Fruit fly (Drosophila melanogaster) whole organism, embryonic: ENCODE data around the gene CG42781.

Experiments
- Asciz ChIP-seq: fragments of 200-800 bp; sonication (Bioruptor generic); optimal IDR thresholded peaks from 2 replicates; lab custom pipeline; 2017; ENCODE audit warnings: missing biosample characterization, mild to moderate bottlenecking, missing genetic modification characterization, missing genetic modification reagents
- CG10209 ChIP-seq: fragments of 200-800 bp; sonication (Bioruptor generic); optimal IDR thresholded peaks from 3 replicates; lab custom pipeline; 2017; ENCODE audit warnings: missing biosample characterization, mild to moderate bottlenecking, missing genetic modification characterization, missing genetic modification reagents
- CG10321 ChIP-seq: fragments of 200-800 bp; sonication (Bioruptor generic); IDR thresholded peaks from 2 replicates; pipeline ENCODE4 v1.3.6; 2022; ENCODE audit warnings: missing biosample characterization, missing genetic modification characterization
- CG13287 ChIP-seq: fragments of 200-800 bp; sonication (Bioruptor generic); IDR thresholded peaks from 2 replicates; pipeline ENCODE4 v1.3.6; 2022; ENCODE audit warnings: missing biosample characterization, missing genetic modification characterization; ENCODE audit not compliant: partially characterized antibody
- CG14860 ChIP-seq: fragments of 200-800 bp; sonication (Bioruptor generic); IDR thresholded peaks from 3 replicates; pipeline ENCODE4 v1.3.6; 2022; ENCODE audit warnings: missing biosample characterization, missing genetic modification characterization; ENCODE audit not compliant: partially characterized antibody
- CG16779 ChIP-seq: fragments of 200-800 bp; sonication (Bioruptor generic); IDR thresholded peaks from 2 replicates; pipeline ENCODE4 v1.3.6; 2022; ENCODE audit warnings: missing biosample characterization, missing genetic modification characterization
- CG17385 ChIP-seq: fragments of 200-800 bp; sonication (Bioruptor generic); optimal IDR thresholded peaks from 3 replicates; lab custom pipeline; 2018; ENCODE audit warnings: missing biosample characterization, mild to moderate bottlenecking, missing genetic modification characterization
- CG18011 ChIP-seq: fragments of 200-800 bp; sonication (Bioruptor generic); optimal IDR thresholded peaks from 2 replicates; lab custom pipeline; 2017; ENCODE audit warnings: missing biosample characterization, missing genetic modification characterization, mild to moderate bottlenecking, moderate library complexity, missing genotype
- CG18599 ChIP-seq: fragments of 200-800 bp; sonication (Bioruptor generic); optimal IDR thresholded peaks from 3 replicates; lab custom pipeline; 2017; ENCODE audit warnings: missing biosample characterization, missing genetic modification characterization, mild to moderate bottlenecking, moderate library complexity, missing genetic modification reagents
- CG2202 ChIP-seq: fragments of 200-800 bp; sonication (Bioruptor generic); optimal IDR thresholded peaks from 2 replicates; lab custom pipeline; 2018; ENCODE audit warnings: missing biosample characterization, mild to moderate bottlenecking, missing genetic modification characterization
- CG30431 ChIP-seq: fragments of 200-800 bp; sonication (Bioruptor generic); optimal IDR thresholded peaks from 2 replicates; lab custom pipeline; 2017; ENCODE audit warnings: missing biosample characterization, missing genetic modification characterization
- CG4328 ChIP-seq: fragments of 200-800 bp; sonication (Bioruptor generic); optimal IDR thresholded peaks from 3 replicates; lab custom pipeline; 2017; ENCODE audit warnings: missing biosample characterization, missing genetic modification reagents, missing genetic modification characterization
- CG7271 ChIP-seq: fragments of 200-800 bp; sonication (Bioruptor generic); optimal IDR thresholded peaks from 2 replicates; lab custom pipeline; 2018; ENCODE audit warnings: missing biosample characterization, mild to moderate bottlenecking, missing genetic modification characterization, moderate library complexity
- CG7372 ChIP-seq: fragments of 200-800 bp; sonication (Bioruptor generic); IDR thresholded peaks from 2 replicates; pipeline ENCODE4 v1.3.6; 2022; ENCODE audit warnings: missing biosample characterization, missing genetic modification characterization
- CG7745 ChIP-seq: fragments of 200-800 bp; sonication (Bioruptor generic); optimal IDR thresholded peaks from 2 replicates; lab custom pipeline; 2018; ENCODE audit warnings: missing biosample characterization, mild to moderate bottlenecking, missing genetic modification characterization, moderate library complexity
- CG7987 ChIP-seq: fragments of 200-800 bp; sonication (Bioruptor generic); optimal IDR thresholded peaks from 2 replicates; lab custom pipeline; 2018; ENCODE audit warnings: missing biosample characterization, mild to moderate bottlenecking, missing genetic modification characterization, moderate library complexity
- CG8478 ChIP-seq: fragments of >200 bp; optimal IDR thresholded peaks from 2 replicates; lab custom pipeline; 2018
- CG8944 ChIP-seq: fragments of 200-800 bp; sonication (Bioruptor generic); optimal IDR thresholded peaks from 3 replicates; lab custom pipeline; 2016; ENCODE audit warnings: missing biosample characterization, missing genetic modification characterization
- CG9437 ChIP-seq: fragments of 200-800 bp; sonication (Bioruptor generic); optimal IDR thresholded peaks from 2 replicates; lab custom pipeline; 2018; ENCODE audit warnings: missing biosample characterization, mild to moderate bottlenecking, missing genetic modification characterization
- CG9876 ChIP-seq: fragments of 200-800 bp; sonication (Bioruptor generic); optimal IDR thresholded peaks from 2 replicates; lab custom pipeline; 2016; ENCODE audit warnings: missing biosample characterization, missing genetic modification characterization
- CHES-1-like ChIP-seq: fragments of 200-800 bp; sonication (Bioruptor generic); optimal IDR thresholded peaks from 2 replicates; lab custom pipeline; 2016; ENCODE audit warnings: missing biosample characterization, missing genetic modification characterization
- CrebB ChIP-seq: fragments of 200-800 bp; sonication (Bioruptor generic); optimal IDR thresholded peaks from 3 replicates; lab custom pipeline; 2018; ENCODE audit warnings: missing biosample characterization, mild to moderate bottlenecking, missing genetic modification characterization
- D ChIP-seq, 2 experiments: fragments of 200-800 bp in 1 of 2; fragments of >200 bp in 1 of 2; sonication (Bioruptor generic) in 1 of 2; optimal IDR thresholded peaks; 2 replicates in 1 of 2; 3 replicates in 1 of 2; lab custom pipeline; 2017; ENCODE audit warnings: mild to moderate bottlenecking in 1 of 2, missing biosample characterization in 1 of 2, missing genetic modification characterization in 1 of 2, missing genetic modification reagents in 1 of 2
- Ets97D ChIP-seq: fragments of 200-800 bp; sonication (Bioruptor generic); optimal IDR thresholded peaks from 3 replicates; lab custom pipeline; 2016; ENCODE audit warnings: missing biosample characterization, missing genetic modification characterization
- Hr3 ChIP-seq: fragments of 200-800 bp; sonication (Bioruptor generic); optimal IDR thresholded peaks from 3 replicates; lab custom pipeline; 2016; ENCODE audit warnings: missing biosample characterization, missing genetic modification characterization
- Hr51 ChIP-seq, 2 experiments: fragments of 200-800 bp; sonication (Bioruptor generic); optimal IDR thresholded peaks; 2 replicates in 1 of 2; 3 replicates in 1 of 2; lab custom pipeline; 2016 to 2018; ENCODE audit warnings: missing biosample characterization in 2 of 2, missing genetic modification characterization in 2 of 2, mild to moderate bottlenecking in 1 of 2, moderate library complexity in 1 of 2
- Hsf ChIP-seq: fragments of 200-800 bp; sonication (Bioruptor generic); optimal IDR thresholded peaks from 3 replicates; lab custom pipeline; 2016; ENCODE audit warnings: missing biosample characterization, missing genetic modification characterization
- Max ChIP-seq: fragments of 200-800 bp; sonication (Bioruptor generic); optimal IDR thresholded peaks from 2 replicates; lab custom pipeline; 2016; ENCODE audit warnings: missing biosample characterization, mild to moderate bottlenecking, missing genetic modification characterization
- Myb ChIP-seq: fragments of 200-800 bp; sonication (Bioruptor generic); optimal IDR thresholded peaks from 2 replicates; lab custom pipeline; 2016; ENCODE audit warnings: missing biosample characterization, missing genetic modification characterization
- NfI ChIP-seq: fragments of 200-800 bp; sonication (Bioruptor generic); optimal IDR thresholded peaks from 3 replicates; lab custom pipeline; 2018; ENCODE audit warnings: missing biosample characterization, mild to moderate bottlenecking, missing genetic modification characterization, moderate library complexity
- Side ChIP-seq: fragments of 200-800 bp; sonication (Bioruptor generic); optimal IDR thresholded peaks from 2 replicates; lab custom pipeline; 2016; ENCODE audit warnings: missing biosample characterization, missing genetic modification characterization
- Sox100B ChIP-seq: fragments of 200-800 bp; sonication (Bioruptor generic); optimal IDR thresholded peaks from 3 replicates; lab custom pipeline; 2018; ENCODE audit warnings: missing biosample characterization, mild to moderate bottlenecking, missing genetic modification characterization
- Sox102F ChIP-seq: fragments of 200-800 bp; sonication (Bioruptor generic); optimal IDR thresholded peaks from 2 replicates; lab custom pipeline; 2018; ENCODE audit warnings: missing biosample characterization, mild to moderate bottlenecking, missing genetic modification characterization, moderate library complexity
- Ssrp ChIP-seq: fragments of 200-800 bp; sonication (Bioruptor generic); optimal IDR thresholded peaks from 2 replicates; lab custom pipeline; 2018; ENCODE audit warnings: missing biosample characterization, mild to moderate bottlenecking, missing genetic modification characterization, moderate library complexity
- TFAM ChIP-seq: fragments of 200-800 bp; sonication (Bioruptor generic); optimal IDR thresholded peaks from 2 replicates; lab custom pipeline; 2017; ENCODE audit warnings: missing biosample characterization, missing genetic modification characterization, inconsistent platforms
- Vsx1 ChIP-seq: fragments of 200-800 bp; sonication (Bioruptor generic); optimal IDR thresholded peaks from 2 replicates; lab custom pipeline; 2017; ENCODE audit warnings: missing biosample characterization, mild to moderate bottlenecking, missing genetic modification characterization, missing genetic modification reagents
- al ChIP-seq: fragments of 200-800 bp; sonication (Bioruptor generic); IDR thresholded peaks from 2 replicates; pipeline ENCODE4 v1.3.6; 2022; ENCODE audit warnings: missing biosample characterization, missing genetic modification characterization
- chm ChIP-seq: fragments of 200-800 bp; sonication (Bioruptor generic); IDR thresholded peaks from 2 replicates; pipeline ENCODE4 v1.3.6; 2022; ENCODE audit warnings: missing biosample characterization, missing genetic modification characterization
- dati ChIP-seq: fragments of 200-800 bp; sonication (Bioruptor generic); IDR thresholded peaks from 2 replicates; pipeline ENCODE4 v1.3.6; 2022; ENCODE audit warnings: missing biosample characterization, missing genetic modification characterization
- fru ChIP-seq: fragments of >200 bp; optimal IDR thresholded peaks from 2 replicates; lab custom pipeline; 2017
- fu2 ChIP-seq: fragments of 200-800 bp; sonication (Bioruptor generic); optimal IDR thresholded peaks from 2 replicates; lab custom pipeline; 2016; ENCODE audit warnings: missing biosample characterization, missing genetic modification characterization
- gce ChIP-seq: fragments of 200-800 bp; sonication (Bioruptor generic); IDR thresholded peaks from 3 replicates; pipeline ENCODE4 v1.3.6; 2022; ENCODE audit warnings: missing biosample characterization, missing genetic modification characterization
- gem ChIP-seq: fragments of 200-800 bp; sonication (Bioruptor generic); optimal IDR thresholded peaks from 2 replicates; lab custom pipeline; 2019; ENCODE audit warnings: missing biosample characterization, mild to moderate bottlenecking, missing genetic modification characterization, moderate library complexity
- repo ChIP-seq: fragments of 200-800 bp; sonication (Bioruptor generic); optimal IDR thresholded peaks from 2 replicates; lab custom pipeline; 2016; ENCODE audit warnings: missing biosample characterization, missing genetic modification characterization
- sna ChIP-seq: fragments of 200-800 bp; sonication (Bioruptor generic); IDR thresholded peaks from 2 replicates; pipeline ENCODE4 v1.3.6; 2022; ENCODE audit warnings: missing biosample characterization, missing genetic modification characterization; ENCODE audit not compliant: partially characterized antibody
- stwl ChIP-seq: fragments of 200-800 bp; sonication (Bioruptor generic); optimal IDR thresholded peaks from 3 replicates; lab custom pipeline; 2018; ENCODE audit warnings: missing biosample characterization, mild to moderate bottlenecking, missing genetic modification characterization, moderate library complexity
- unc-4 ChIP-seq: fragments of 200-800 bp; sonication (Bioruptor generic); IDR thresholded peaks from 2 replicates; pipeline ENCODE4 v1.3.6; 2022; ENCODE audit warnings: missing biosample characterization, missing genetic modification characterization; ENCODE audit not compliant: partially characterized antibody

The CG42781 gene

DNA sequence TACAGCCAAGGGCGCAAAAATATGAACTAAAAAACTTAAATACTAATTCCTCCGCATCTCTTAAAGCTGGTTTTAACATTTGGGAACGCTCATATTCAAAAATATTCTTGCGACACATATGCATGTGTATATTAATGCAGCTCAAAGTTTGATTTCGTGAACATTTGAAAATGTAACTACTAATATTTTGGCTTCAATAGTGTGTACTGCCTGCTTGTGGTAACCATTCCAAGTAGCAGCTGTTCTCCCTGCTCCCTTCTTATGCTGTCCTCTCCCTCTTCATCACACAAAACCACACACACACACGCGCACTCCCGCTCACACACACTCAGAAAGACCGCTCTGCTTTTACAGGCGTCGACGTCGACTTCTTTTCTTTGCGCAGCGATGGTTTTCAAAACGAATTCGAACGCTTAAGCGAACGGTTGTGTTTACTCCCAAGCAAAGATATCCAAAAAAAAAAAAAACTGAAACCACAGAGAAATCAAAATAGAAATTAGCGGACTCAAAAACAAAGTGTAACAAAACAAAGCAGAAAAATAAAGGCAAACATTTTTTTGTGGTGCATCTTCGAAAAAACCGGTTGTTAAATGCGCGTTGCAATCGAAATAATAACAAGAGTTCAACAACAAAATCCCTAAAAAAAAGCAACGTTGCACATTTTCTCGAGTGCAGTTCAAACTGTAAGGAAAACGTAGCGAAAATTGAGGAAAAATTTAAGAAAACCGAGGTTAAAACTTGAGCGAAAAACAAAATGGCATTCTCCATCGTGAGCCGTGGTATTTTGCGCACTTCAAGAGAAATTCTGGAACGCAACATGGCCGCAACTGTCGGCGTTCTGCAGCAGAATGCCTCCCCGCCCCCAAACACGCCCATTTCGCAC, 45.6 kb downstream of the CG42781 start, which contains the start of gene CBP (continued):
- no peak for TF ChIP-seq sna (GFP tag; lab: Robert Waterston, UW)
- TF ChIP-seq Max: peak; percentile 95
- TF ChIP-seq Ssrp: peak; percentile 97
- TF ChIP-seq CG7271: peak; percentile 92
- peak; percentile 93 for TF ChIP-seq CG4328 (GFP tag; lab: Kevin White, UChicago)
- TF ChIP-seq CG8478: no peak
- TF ChIP-seq CG30431: peak; percentile 98
- TF ChIP-seq CG8944 (GFP tag; lab: Kevin White, UChicago): peak; percentile 98
- TF ChIP-seq unc-4 (GFP tag; lab: Robert Waterston, UW): 0 out of 2 replicates have a peak, but pooled peaks have one; percentile 16
- TF ChIP-seq gce (GFP tag; lab: Robert Waterston, UW): peak; percentile 95
- peak; percentile 81 for TF ChIP-seq Ets97D (GFP tag; lab: Kevin White, UChicago)
- peak; percentile 96 for TF ChIP-seq repo (GFP tag; lab: Kevin White, UChicago)
- TF ChIP-seq CG10209 (GFP tag; lab: Kevin White, UChicago): peak; percentile 98
- peak; percentile 79 for TF ChIP-seq CG7745
- TF ChIP-seq Hsf (GFP tag; lab: Kevin White, UChicago): peak; percentile 98
- peak; percentile 99 for TF ChIP-seq gem
- peak; percentile 90 for TF ChIP-seq CG9876 (GFP tag; lab: Kevin White, UChicago)
- peak; percentile 90 for TF ChIP-seq TFAM (GFP tag; lab: Kevin White, UChicago)
- TF ChIP-seq fru (lab: Kevin White, UChicago): no peak
- TF ChIP-seq CG9437 (GFP tag; lab: Kevin White, UChicago): peak; percentile 91
- TF ChIP-seq Myb (GFP tag; lab: Kevin White, UChicago): peak; percentile 89
- TF ChIP-seq CG18599 (GFP tag; lab: Kevin White, UChicago): peak; percentile 97
- peak; percentile 97 for TF ChIP-seq CrebB (tag; lab: Kevin White, UChicago)
- peak; percentile 72 for TF ChIP-seq al
- TF ChIP-seq chm (GFP tag; lab: Robert Waterston, UW): peak; percentile 96
- TF ChIP-seq dati (GFP tag; lab: Robert Waterston, UW): peak; percentile 88
- TF ChIP-seq CG10321 (GFP tag; lab: Robert Waterston, UW): peak; percentile 76
- TF ChIP-seq Hr3 (GFP tag; lab: Kevin White, UChicago): peak; percentile 96
- peak; percentile 99 for TF ChIP-seq CG2202
- peak; percentile 85 for TF ChIP-seq CG18011 (GFP tag; lab: Kevin White, UChicago)
- TF ChIP-seq Vsx1: peak; percentile 92
- TF ChIP-seq stwl (tag; lab: Kevin White, UChicago): peak; percentile 86
- TF ChIP-seq Sox102F (GFP tag; lab: Kevin White, UChicago): peak; percentile 98
- TF ChIP-seq CG13287 (GFP tag; lab: Robert Waterston, UW): no peak
- no peak for TF ChIP-seq CG14860 (GFP tag; lab: Robert Waterston, UW)
- TF ChIP-seq CG16779 (GFP tag; lab: Robert Waterston, UW): peak; percentile 73; the same call in 1 of the 2 replicates
- peak; percentile 97 for TF ChIP-seq CG17385 (GFP tag; lab: Kevin White, UChicago)
- peak; percentile 94 for TF ChIP-seq CG7987 (GFP tag; lab: Kevin White, UChicago)
- peak; percentile 90 for TF ChIP-seq CG7372 (GFP tag; lab: Robert Waterston, UW)
- TF ChIP-seq Side (GFP tag; lab: Kevin White, UChicago): peak; percentile 98
- peak; percentile 98 for TF ChIP-seq Asciz (GFP tag; lab: Kevin White, UChicago)
- TF ChIP-seq fu2 (GFP tag; lab: Kevin White, UChicago): peak; percentile 93
- TF ChIP-seq CHES-1-like (GFP tag; lab: Kevin White, UChicago): peak; percentile 94
- TF ChIP-seq Sox100B: peak; percentile 98
- peak; percentile 97 for TF ChIP-seq NfI (GFP tag; lab: Kevin White, UChicago)
- TF ChIP-seq Hr51 (GFP tag; optimal IDR thresholded peaks at IDR 0.05; lab: Kevin White, UChicago): peak; percentile 95 to 98
- no peak for TF ChIP-seq D (optimal IDR thresholded peaks at IDR 0.05; lab: Kevin White, UChicago)
- peak; percentile 99 for TF ChIP-seq D (GFP tag; optimal IDR thresholded peaks at IDR 0.05; lab: Kevin White, UChicago)
